Worm (Caenorhabditis elegans) whole organism, early embryonic: ENCODE results near the gene Y110A2AL.3.
A peak's percentile ranks its signal among the peaks of the same experiment; 100 is the strongest.

Experiments used
- B0310.2 ChIP-seq: sonication (generic microtip); optimal IDR thresholded peaks from 2 replicates; lab custom pipeline; 2016; ENCODE audit warnings: mild to moderate bottlenecking, missing genetic modification characterization, missing compliant biosample characterization
- F13C5.2 ChIP-seq: sonication (generic microtip); optimal IDR thresholded peaks from 2 replicates; lab custom pipeline; 2017; ENCODE audit warnings: mild to moderate bottlenecking, missing genetic modification characterization, inconsistent platforms, missing compliant biosample characterization
- aly-1 ChIP-seq: sonication (generic microtip); optimal IDR thresholded peaks from 2 replicates; lab custom pipeline; 2016; ENCODE audit warnings: missing genetic modification characterization, missing compliant biosample characterization
- ama-1 ChIP-seq: fragments of 150-350 bp; optimal IDR thresholded peaks from 2 replicates; lab custom pipeline; 2014
- ceh-13 ChIP-seq: fragments of 200-800 bp; sonication (Bioruptor generic); optimal IDR thresholded peaks from 2 replicates; lab custom pipeline; 2018; ENCODE audit warnings: mild to moderate bottlenecking, missing genetic modification characterization, missing compliant biosample characterization
- ceh-36 ChIP-seq: sonication (generic microtip); optimal IDR thresholded peaks from 2 replicates; lab custom pipeline; 2016; ENCODE audit warnings: missing genetic modification characterization, inconsistent platforms, missing compliant biosample characterization
- ets-7 ChIP-seq: sonication (generic microtip); optimal IDR thresholded peaks from 2 replicates; lab custom pipeline; 2016; ENCODE audit warnings: missing genotype, missing genetic modification characterization, missing compliant biosample characterization
- flt-1 ChIP-seq: fragments of 200-800 bp; sonication (Bioruptor generic); IDR thresholded peaks from 2 replicates; pipeline ENCODE4 v1.3.6; 2022; ENCODE audit warnings: missing genetic modification characterization, missing compliant biosample characterization
- hmbx-1 ChIP-seq: sonication (generic microtip); optimal IDR thresholded peaks from 2 replicates; lab custom pipeline; 2016; ENCODE audit warnings: mild to moderate bottlenecking, missing genetic modification characterization, missing compliant biosample characterization
- hmg-4 ChIP-seq: fragments of 200-800 bp; sonication (Bioruptor generic); optimal IDR thresholded peaks from 2 replicates; lab custom pipeline; 2018; ENCODE audit warnings: mild to moderate bottlenecking, missing genetic modification characterization, missing compliant biosample characterization
- hnd-1 ChIP-seq: sonication (generic microtip); optimal IDR thresholded peaks from 2 replicates; lab custom pipeline; 2016; ENCODE audit warnings: missing genetic modification characterization, missing compliant biosample characterization
- pes-1 ChIP-seq: fragments of 200-800 bp; sonication (Bioruptor generic); IDR thresholded peaks from 2 replicates; pipeline ENCODE4 v1.3.6; 2022; ENCODE audit warnings: missing genetic modification reagents, missing genetic modification characterization, missing compliant biosample characterization
- scrt-1 ChIP-seq: fragments of 200-800 bp; sonication (Bioruptor generic); IDR thresholded peaks from 2 replicates; pipeline ENCODE4 v1.3.6; 2022; ENCODE audit warnings: missing genetic modification characterization, missing compliant biosample characterization
- sea-1 ChIP-seq: fragments of 200-800 bp; sonication (Bioruptor generic); conservative IDR thresholded peaks from 2 replicates; pipeline ENCODE4 v1.3.6; 2022; ENCODE audit warnings: missing genetic modification characterization, missing compliant biosample characterization
- tbx-11 ChIP-seq: fragments of 200-800 bp; sonication (Bioruptor generic); IDR thresholded peaks from 2 replicates; pipeline ENCODE4 v1.3.6; 2022; ENCODE audit warnings: missing genetic modification characterization, missing compliant biosample characterization
- tbx-37 ChIP-seq: fragments of 200-800 bp; sonication (Bioruptor generic); conservative IDR thresholded peaks from 2 replicates; pipeline ENCODE4 v1.3.6; 2022; ENCODE audit warnings: missing genetic modification reagents, missing genetic modification characterization, missing compliant biosample characterization
- tra-4 ChIP-seq: sonication (generic microtip); optimal IDR thresholded peaks from 2 replicates; lab custom pipeline; 2017; ENCODE audit warnings: missing genetic modification characterization, missing compliant biosample characterization

Gene Y110A2AL.3

ce11 chrII:2866541-2867124, at the start of gene Y110A2AL.3, which contains the start of gene Y110A2AL.9:
Gene Y110A2AL.3 (plus strand): TSS chrII:2867074.
Gene Y110A2AL.9 (minus strand): TSS chrII:2866641.
- TF ChIP-seq ama-1 (lab: Kevin White, UChicago): no peak
- TF ChIP-seq ceh-36 (tag; lab: Kevin White, UChicago): no peak
- no peak for TF ChIP-seq tbx-37 (GFP tag; lab: Robert Waterston, UW)
- no peak for TF ChIP-seq scrt-1 (GFP tag; lab: Robert Waterston, UW)
- TF ChIP-seq hmg-4 (GFP tag; lab: Kevin White, UChicago): no peak
- no peak for TF ChIP-seq flt-1 (GFP tag; lab: Robert Waterston, UW)
- TF ChIP-seq hmbx-1 (tag; lab: Kevin White, UChicago): no peak
- TF ChIP-seq B0310.2 (tag; lab: Kevin White, UChicago): no peak
- no peak for TF ChIP-seq tbx-11
- TF ChIP-seq sea-1 (GFP tag; lab: Robert Waterston, UW): no peak
- no peak for TF ChIP-seq ceh-13 (GFP tag; lab: Kevin White, UChicago)
- no peak for TF ChIP-seq pes-1 (GFP tag; lab: Robert Waterston, UW)
- TF ChIP-seq tra-4 (tag; lab: Kevin White, UChicago): no peak

DNA sequence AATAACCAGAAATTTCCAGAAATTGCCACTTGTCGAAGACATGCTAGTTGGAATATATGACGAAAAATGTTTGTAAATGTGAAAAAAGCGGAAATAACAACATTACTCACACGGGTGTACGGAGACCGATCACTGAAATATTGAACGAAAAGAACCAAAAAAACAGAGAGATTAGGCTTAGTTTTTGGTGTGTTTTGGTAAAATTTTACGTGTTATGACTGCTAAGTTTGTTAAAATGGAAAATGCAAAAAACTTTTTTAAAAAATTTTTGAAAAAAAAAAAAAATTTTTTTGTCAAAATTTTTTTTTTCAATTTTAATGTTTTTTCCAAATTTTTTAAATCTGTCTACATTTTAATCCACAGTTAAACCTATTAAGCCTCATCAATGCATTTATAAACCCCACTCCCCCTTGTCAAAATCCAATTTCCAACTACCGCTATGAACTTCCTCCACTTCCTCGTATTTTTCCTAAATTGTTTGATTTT, 44.4 kb upstream of the Y110A2AL.3 start, which contains the start of the genes fut-4 and K12H6.10:
fut-4 (minus strand) TSS at position 101 of the 486 bp plus-strand sequence.
K12H6.10 (plus strand) TSS at position 436 of the 486 bp plus-strand sequence.
- TF ChIP-seq pes-1 (GFP tag; lab: Robert Waterston, UW) (no peak), F13C5.2 (tag; lab: Kevin White, UChicago) (no peak), hnd-1 (tag; lab: Kevin White, UChicago) (no peak), flt-1 (GFP tag; lab: Robert Waterston, UW) (no peak), hmbx-1 (tag; lab: Kevin White, UChicago) (no peak), sea-1 (GFP tag; lab: Robert Waterston, UW) (no peak), ceh-13 (GFP tag; lab: Kevin White, UChicago) (no peak), tbx-37 (GFP tag; lab: Robert Waterston, UW) (no peak), B0310.2 (tag; lab: Kevin White, UChicago) (no peak)

- TF ChIP-seq hmbx-1 (tag; lab: Kevin White, UChicago): no peak
- no peak for TF ChIP-seq hmg-4 (GFP tag; lab: Kevin White, UChicago)
- TF ChIP-seq scrt-1 (GFP tag; lab: Robert Waterston, UW): no peak
- no peak for TF ChIP-seq hnd-1 (tag; lab: Kevin White, UChicago)
- TF ChIP-seq B0310.2 (tag; lab: Kevin White, UChicago): no peak
- TF ChIP-seq tbx-11: no peak
- TF ChIP-seq tra-4 (tag; lab: Kevin White, UChicago): no peak
- TF ChIP-seq F13C5.2 (tag; lab: Kevin White, UChicago): no peak
- no peak for TF ChIP-seq pes-1 (GFP tag; lab: Robert Waterston, UW)
- no peak for TF ChIP-seq sea-1 (GFP tag; lab: Robert Waterston, UW)
- no peak for TF ChIP-seq flt-1 (GFP tag; lab: Robert Waterston, UW)
- no peak for TF ChIP-seq aly-1 (tag; lab: Kevin White, UChicago)
- TF ChIP-seq ama-1 (lab: Kevin White, UChicago): no peak
- no peak for TF ChIP-seq ets-7
- no peak for TF ChIP-seq ceh-36 (tag; lab: Kevin White, UChicago)
- no peak for TF ChIP-seq ceh-13 (GFP tag; lab: Kevin White, UChicago)
- no peak for TF ChIP-seq tbx-37 (GFP tag; lab: Robert Waterston, UW)
Measured at ce11 chrII:2824169-2824568, 42.7 kb upstream of the Y110A2AL.3 start, which contains the start of the genes K12H6.4 and K12H6.9. Gene K12H6.4 (minus strand): TSS chrII:2824269. Gene K12H6.9 (plus strand): TSS chrII:2824404.

- TF ChIP-seq ets-7 (no peak), tbx-37 (GFP tag; lab: Robert Waterston, UW) (no peak), aly-1 (tag; lab: Kevin White, UChicago) (no peak), tbx-11 (no peak), flt-1 (GFP tag; lab: Robert Waterston, UW) (no peak), pes-1 (GFP tag; lab: Robert Waterston, UW) (no peak), hmbx-1 (tag; lab: Kevin White, UChicago) (no peak), ceh-36 (tag; lab: Kevin White, UChicago) (no peak), ama-1 (lab: Kevin White, UChicago) (no peak), B0310.2 (tag; lab: Kevin White, UChicago) (no peak), scrt-1 (GFP tag; lab: Robert Waterston, UW) (no peak), F13C5.2 (tag; lab: Kevin White, UChicago) (no peak), hmg-4 (GFP tag; lab: Kevin White, UChicago) (no peak)
Measured at ce11 chrII:2826073-2826472, 40.8 kb upstream of the Y110A2AL.3 start, which contains the start of gene K12H6.5. Gene K12H6.5 (minus strand): TSS chrII:2826173.

- TF ChIP-seq hmbx-1 (tag; lab: Kevin White, UChicago): no peak
- no peak for TF ChIP-seq aly-1 (tag; lab: Kevin White, UChicago)
- TF ChIP-seq ceh-36 (tag; lab: Kevin White, UChicago): no peak
- peak; percentile 73 for TF ChIP-seq ama-1 (lab: Kevin White, UChicago)
Measured at ce11 chrII:2827859-2828403, 38.9 kb upstream of the Y110A2AL.3 start, which contains the start of gene K12H6.8. Gene K12H6.8 (plus strand): TSS chrII:2827896.

ce11 chrII:2829482-2829881, 37.4 kb upstream of the Y110A2AL.3 start:
- TF ChIP-seq ets-7 (no peak), hmbx-1 (tag; lab: Kevin White, UChicago) (no peak), tra-4 (tag; lab: Kevin White, UChicago) (no peak), F13C5.2 (tag; lab: Kevin White, UChicago) (no peak), ceh-13 (GFP tag; lab: Kevin White, UChicago) (no peak), tbx-37 (GFP tag; lab: Robert Waterston, UW) (no peak), pes-1 (GFP tag; lab: Robert Waterston, UW) (no peak)
